Worm (Caenorhabditis elegans): ENCODE data around the gene mex-5.

DNA sequence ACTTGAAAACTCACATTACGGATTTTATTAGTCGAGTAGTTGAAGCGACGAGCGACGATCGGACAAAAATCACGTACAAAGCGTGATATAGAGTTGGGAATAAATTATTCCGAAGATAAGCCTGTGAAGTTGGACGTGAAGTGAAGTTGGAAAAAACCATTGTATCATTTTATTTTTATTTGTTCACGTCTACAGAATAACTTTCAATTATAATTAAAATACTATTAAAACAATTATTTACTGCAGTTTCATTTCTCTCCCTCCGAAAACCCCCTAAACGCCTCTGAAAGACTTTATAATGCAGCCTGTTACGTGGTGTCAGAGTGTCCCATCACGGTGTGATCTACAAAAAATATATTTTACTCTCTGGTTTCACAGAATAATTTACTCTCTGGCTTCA is 6.6 kb downstream of the mex-5 start, which contains the start of gene Y62E10A.3:
- TF ChIP-seq dao-5 (tag; optimal IDR thresholded peaks at IDR 0.05) (no peak), him-1 (tag; optimal IDR thresholded peaks at IDR 0.05) (no peak), W03F9.2 (tag; optimal IDR thresholded peaks at IDR 0.05) (no peak)

Data from whole organism, L4/young adult.